Fruit fly (Drosophila melanogaster) whole organism, embryonic: ENCODE data around the gene Pdh.

Source experiments
- Abd-B ChIP-seq: fragments of 200-800 bp; sonication (Bioruptor generic); optimal IDR thresholded peaks from 2 replicates; lab custom pipeline; 2018; ENCODE audit warnings: missing biosample characterization, mild to moderate bottlenecking, missing genetic modification characterization, moderate library complexity
- B-H2 ChIP-seq: fragments of 200-800 bp; sonication (Bioruptor generic); optimal IDR thresholded peaks from 2 replicates; lab custom pipeline; 2018; ENCODE audit warnings: missing biosample characterization, mild to moderate bottlenecking, missing genetic modification characterization
- Blimp-1 ChIP-seq: fragments of 200-800 bp; sonication (Bioruptor generic); optimal IDR thresholded peaks from 3 replicates; lab custom pipeline; 2018; ENCODE audit warnings: missing biosample characterization, missing genetic modification characterization, mild to moderate bottlenecking, moderate library complexity, missing genetic modification reagents
- CG10431 ChIP-seq: fragments of 200-800 bp; sonication (Bioruptor generic); optimal IDR thresholded peaks from 3 replicates; lab custom pipeline; 2018; ENCODE audit warnings: missing biosample characterization, mild to moderate bottlenecking, missing genetic modification characterization
- CG12236 ChIP-seq: fragments of 200-800 bp; sonication (Bioruptor generic); optimal IDR thresholded peaks from 2 replicates; lab custom pipeline; 2016; ENCODE audit warnings: missing biosample characterization, missing genetic modification characterization
- CG12942 ChIP-seq: fragments of 200-800 bp; sonication (Bioruptor generic); optimal IDR thresholded peaks from 3 replicates; lab custom pipeline; 2016; ENCODE audit warnings: missing biosample characterization, missing genetic modification characterization
- CG13287 ChIP-seq: fragments of 200-800 bp; sonication (Bioruptor generic); IDR thresholded peaks from 2 replicates; pipeline ENCODE4 v1.3.6; 2022; ENCODE audit warnings: missing biosample characterization, missing genetic modification characterization; ENCODE audit not compliant: partially characterized antibody
- CG15696 ChIP-seq: fragments of 200-800 bp; sonication (Bioruptor generic); optimal IDR thresholded peaks from 2 replicates; lab custom pipeline; 2019; ENCODE audit warnings: missing biosample characterization, mild to moderate bottlenecking, missing genetic modification characterization, moderate library complexity
- CG18476 ChIP-seq: fragments of 200-800 bp; sonication (Bioruptor generic); optimal IDR thresholded peaks from 2 replicates; lab custom pipeline; 2016; ENCODE audit warnings: missing biosample characterization, mild to moderate bottlenecking, missing genetic modification characterization
- CG5245 ChIP-seq: fragments of 200-800 bp; sonication (Bioruptor generic); optimal IDR thresholded peaks from 3 replicates; lab custom pipeline; 2016; ENCODE audit warnings: missing biosample characterization, missing genetic modification characterization
- CG6175 ChIP-seq: fragments of 200-800 bp; sonication (Bioruptor generic); IDR thresholded peaks from 3 replicates; pipeline ENCODE4 v1.3.6; 2022; ENCODE audit warnings: missing biosample characterization, missing genetic modification characterization
- CG6683 ChIP-seq: fragments of 200-800 bp; sonication (Bioruptor generic); optimal IDR thresholded peaks from 2 replicates; lab custom pipeline; 2017; ENCODE audit warnings: missing biosample characterization, mild to moderate bottlenecking, missing genetic modification characterization, missing genetic modification reagents
- CG6813 ChIP-seq: fragments of 200-800 bp; sonication (Bioruptor generic); optimal IDR thresholded peaks from 2 replicates; lab custom pipeline; 2017; ENCODE audit warnings: missing biosample characterization, missing genetic modification characterization, mild to moderate bottlenecking, moderate library complexity, missing genetic modification reagents
- CG9437 ChIP-seq: fragments of 200-800 bp; sonication (Bioruptor generic); optimal IDR thresholded peaks from 2 replicates; lab custom pipeline; 2018; ENCODE audit warnings: missing biosample characterization, mild to moderate bottlenecking, missing genetic modification characterization
- D19A ChIP-seq: fragments of 200-800 bp; optimal IDR thresholded peaks from 3 replicates; lab custom pipeline; 2019; ENCODE audit warnings: missing biosample characterization, mild to moderate bottlenecking, missing genetic modification characterization, moderate library complexity
- Drgx ChIP-seq: fragments of 200-800 bp; sonication (Bioruptor generic); IDR thresholded peaks from 2 replicates; pipeline ENCODE4 v1.3.6; 2022; ENCODE audit warnings: missing biosample characterization, missing genetic modification characterization
- Eip74EF ChIP-seq, 2 experiments: fragments of 200-800 bp in 1 of 2; fragments of >200 bp in 1 of 2; sonication (Bioruptor generic) in 1 of 2; optimal IDR thresholded peaks; 2 replicates each; lab custom pipeline; 2017 to 2019; ENCODE audit warnings: missing biosample characterization in 2 of 2, missing genetic modification characterization in 2 of 2, mild to moderate bottlenecking in 1 of 2, moderate library complexity in 1 of 2
- HLH3B ChIP-seq: fragments of 200-800 bp; sonication (Bioruptor generic); IDR thresholded peaks from 2 replicates; pipeline ENCODE4 v1.3.6; 2022; ENCODE audit warnings: missing biosample characterization, missing genetic modification characterization
- HLH54F ChIP-seq: fragments of 200-800 bp; sonication (Bioruptor generic); optimal IDR thresholded peaks from 3 replicates; lab custom pipeline; 2016; ENCODE audit warnings: missing biosample characterization, missing genetic modification characterization
- Hsf ChIP-seq: fragments of 200-800 bp; sonication (Bioruptor generic); optimal IDR thresholded peaks from 3 replicates; lab custom pipeline; 2016; ENCODE audit warnings: missing biosample characterization, missing genetic modification characterization
- Jarid2 ChIP-seq: fragments of 200-800 bp; sonication (Bioruptor generic); optimal IDR thresholded peaks from 3 replicates; lab custom pipeline; 2017; ENCODE audit warnings: mild to moderate bottlenecking, missing biosample characterization, missing genetic modification reagents, missing genetic modification characterization
- Oli ChIP-seq: fragments of 200-800 bp; sonication (Bioruptor generic); optimal IDR thresholded peaks from 2 replicates; lab custom pipeline; 2018; ENCODE audit warnings: missing biosample characterization, mild to moderate bottlenecking, missing genetic modification characterization, moderate library complexity
- Rx ChIP-seq: fragments of 200-800 bp; sonication (Bioruptor generic); IDR thresholded peaks from 2 replicates; pipeline ENCODE4 v1.3.6; 2022; ENCODE audit warnings: missing biosample characterization, missing genetic modification characterization
- Sin3A ChIP-seq: fragments of >200 bp; optimal IDR thresholded peaks from 2 replicates; lab custom pipeline; 2018
- Six4 ChIP-seq: fragments of 200-800 bp; sonication (Bioruptor generic); optimal IDR thresholded peaks from 2 replicates; lab custom pipeline; 2016; ENCODE audit warnings: missing biosample characterization, missing genetic modification characterization
- Sry-δ ChIP-seq: fragments of 200-800 bp; sonication (Bioruptor generic); optimal IDR thresholded peaks from 2 replicates; lab custom pipeline; 2016; ENCODE audit warnings: missing biosample characterization, missing genetic modification characterization
- Tbp ChIP-seq: fragments of >200 bp; optimal IDR thresholded peaks from 2 replicates; lab custom pipeline; 2018; ENCODE audit warnings: missing biosample characterization, missing genetic modification characterization
- Trl ChIP-seq, 3 experiments: fragments of >200 bp in 2 of 3; fragments of 200-800 bp in 1 of 3; sonication (Bioruptor generic) in 1 of 3; optimal IDR thresholded peaks; 2 replicates in 1 of 3; 3 replicates in 2 of 3; lab custom pipeline; 2016 to 2017; ENCODE audit warnings: missing biosample characterization in 1 of 3, missing genetic modification characterization in 1 of 3
- Xbp1 ChIP-seq: fragments of 200-800 bp; sonication (Bioruptor generic); optimal IDR thresholded peaks from 3 replicates; lab custom pipeline; 2016; ENCODE audit warnings: missing biosample characterization, mild to moderate bottlenecking, missing genetic modification characterization
- Xrp1 ChIP-seq: fragments of 200-800 bp; sonication (Bioruptor generic); IDR thresholded peaks from 2 replicates; pipeline ENCODE4 v1.3.6; 2022; ENCODE audit warnings: missing biosample characterization, missing genetic modification characterization
- ab ChIP-seq: fragments of 200-800 bp; sonication (Bioruptor generic); optimal IDR thresholded peaks from 2 replicates; lab custom pipeline; 2016; ENCODE audit warnings: missing biosample characterization, missing genetic modification characterization
- ase ChIP-seq: fragments of 200-800 bp; sonication (Bioruptor generic); IDR thresholded peaks from 3 replicates; pipeline ENCODE4 v1.3.6; 2022; ENCODE audit warnings: missing biosample characterization, missing genetic modification characterization
- ash1 ChIP-seq: fragments of 200-800 bp; sonication (Bioruptor generic); optimal IDR thresholded peaks from 2 replicates; lab custom pipeline; 2018; ENCODE audit warnings: missing biosample characterization, mild to moderate bottlenecking, missing genetic modification characterization
- caup ChIP-seq: fragments of 200-800 bp; sonication (Bioruptor generic); optimal IDR thresholded peaks from 3 replicates; lab custom pipeline; 2017; ENCODE audit warnings: missing biosample characterization, mild to moderate bottlenecking, missing genetic modification characterization, moderate library complexity; ENCODE audit not compliant: severe bottlenecking
- chif ChIP-seq, 2 experiments: fragments of 200-800 bp; sonication (Bioruptor generic); optimal IDR thresholded peaks; 3 replicates each; lab custom pipeline; 2016; ENCODE audit warnings: missing biosample characterization in 2 of 2, missing genetic modification characterization in 2 of 2
- chm ChIP-seq: fragments of 200-800 bp; sonication (Bioruptor generic); IDR thresholded peaks from 2 replicates; pipeline ENCODE4 v1.3.6; 2022; ENCODE audit warnings: missing biosample characterization, missing genetic modification characterization
- crc ChIP-seq: fragments of 200-800 bp; sonication (Bioruptor generic); optimal IDR thresholded peaks from 2 replicates; lab custom pipeline; 2016; ENCODE audit warnings: missing biosample characterization, missing genetic modification characterization
- disco-r ChIP-seq: fragments of 200-800 bp; sonication (Bioruptor generic); optimal IDR thresholded peaks from 2 replicates; lab custom pipeline; 2016; ENCODE audit warnings: missing biosample characterization, missing genetic modification characterization
- dpn ChIP-seq, 2 experiments: fragments of 200-800 bp; sonication (Bioruptor generic); optimal IDR thresholded peaks; 3 replicates each; lab custom pipeline; 2016; ENCODE audit warnings: missing biosample characterization in 2 of 2, missing genetic modification characterization in 2 of 2
- en ChIP-seq: fragments of 200-800 bp; sonication (Bioruptor generic); optimal IDR thresholded peaks from 2 replicates; lab custom pipeline; 2016; ENCODE audit warnings: missing biosample characterization, missing genetic modification characterization
- fd3F ChIP-seq: fragments of 200-800 bp; sonication (Bioruptor generic); optimal IDR thresholded peaks from 2 replicates; lab custom pipeline; 2018; ENCODE audit warnings: missing biosample characterization, mild to moderate bottlenecking, missing genetic modification characterization, moderate library complexity
- kay ChIP-seq: fragments of 200-800 bp; sonication (Bioruptor generic); optimal IDR thresholded peaks from 2 replicates; lab custom pipeline; 2016; ENCODE audit warnings: missing biosample characterization, missing genetic modification characterization
- nerfin-1 ChIP-seq: fragments of 200-800 bp; sonication (Bioruptor generic); optimal IDR thresholded peaks from 3 replicates; lab custom pipeline; 2019; ENCODE audit warnings: missing biosample characterization, mild to moderate bottlenecking, missing genetic modification characterization, moderate library complexity
- phol ChIP-seq: fragments of 200-800 bp; sonication (Bioruptor generic); optimal IDR thresholded peaks from 3 replicates; lab custom pipeline; 2018; ENCODE audit warnings: missing biosample characterization, mild to moderate bottlenecking, missing genetic modification characterization, moderate library complexity
- pnt ChIP-seq: fragments of 200-800 bp; sonication (Bioruptor generic); optimal IDR thresholded peaks from 3 replicates; lab custom pipeline; 2016; ENCODE audit warnings: missing biosample characterization, missing genetic modification characterization
- ranshi ChIP-seq: fragments of 200-800 bp; sonication (Bioruptor generic); IDR thresholded peaks from 2 replicates; pipeline ENCODE4 v1.3.6; 2022; ENCODE audit warnings: missing biosample characterization, missing genetic modification characterization
- sc ChIP-seq, 3 experiments: fragments of >200 bp in 2 of 3; fragments of 200-800 bp in 1 of 3; sonication (Bioruptor generic) in 1 of 3; optimal IDR thresholded peaks; 2 replicates in 2 of 3; 3 replicates in 1 of 3; lab custom pipeline; 2017; ENCODE audit warnings: mild to moderate bottlenecking in 1 of 3, missing biosample characterization in 1 of 3, missing genetic modification characterization in 1 of 3, missing genetic modification reagents in 1 of 3
- sisA ChIP-seq: fragments of 200-800 bp; sonication (Bioruptor generic); IDR thresholded peaks from 2 replicates; pipeline ENCODE4 v1.3.6; 2022; ENCODE audit warnings: missing biosample characterization, missing genetic modification characterization
- tx ChIP-seq: fragments of 200-800 bp; sonication (Bioruptor generic); optimal IDR thresholded peaks from 2 replicates; lab custom pipeline; 2016; ENCODE audit warnings: missing biosample characterization, missing genetic modification characterization
- zfh1 ChIP-seq: fragments of 200-800 bp; sonication (Bioruptor generic); IDR thresholded peaks from 3 replicates; pipeline ENCODE4 v1.3.6; 2022; ENCODE audit warnings: missing biosample characterization, missing genetic modification characterization

Gene Pdh

dm6 chr3L:16380770-16381169 is 26.7 kb upstream of the Pdh start (continued):
- peak; percentile 54 for TF ChIP-seq CG9437 (GFP tag; lab: Kevin White, UChicago)
- TF ChIP-seq Oli (tag; lab: Kevin White, UChicago): peak; percentile 72
- TF ChIP-seq Eip74EF (GFP tag; optimal IDR thresholded peaks at IDR 0.05; lab: Kevin White, UChicago): peak in 1 of 2 experiments; percentile 80
- 0 out of 2 replicates have a peak, but pooled peaks have one; percentile 21 for TF ChIP-seq ranshi (GFP tag; lab: Robert Waterston, UW)
- no peak for TF ChIP-seq sc (optimal IDR thresholded peaks at IDR 0.05; lab: Kevin White, UChicago)
- TF ChIP-seq sc (GFP tag; optimal IDR thresholded peaks at IDR 0.05; lab: Kevin White, UChicago): no peak
- TF ChIP-seq CG6813 (GFP tag; lab: Kevin White, UChicago): peak; percentile 31
- TF ChIP-seq kay (GFP tag; lab: Kevin White, UChicago): peak; percentile 25
- TF ChIP-seq Trl (optimal IDR thresholded peaks at IDR 0.05; lab: Kevin White, UChicago): no peak
- peak; percentile 60 for TF ChIP-seq Trl (GFP tag; optimal IDR thresholded peaks at IDR 0.05; lab: Kevin White, UChicago)
- TF ChIP-seq Sin3A: no peak
- peak; percentile 51; the same call in 1 of the 2 replicates for TF ChIP-seq Xrp1 (GFP tag; lab: Robert Waterston, UW)
- TF ChIP-seq ase (GFP tag; lab: Robert Waterston, UW): no peak; the same call in 2 of the 3 replicates
- peak; percentile 49 for TF ChIP-seq nerfin-1 (tag; lab: Kevin White, UChicago)
- TF ChIP-seq Abd-B (GFP tag; lab: Kevin White, UChicago): peak; percentile 21
- peak; percentile 73 for TF ChIP-seq Blimp-1 (GFP tag; lab: Kevin White, UChicago)
- TF ChIP-seq Six4 (GFP tag; lab: Kevin White, UChicago): peak; percentile 65
- TF ChIP-seq Jarid2 (GFP tag; lab: Kevin White, UChicago): peak; percentile 14
- TF ChIP-seq Drgx (GFP tag; lab: Robert Waterston, UW): no peak
- peak; percentile 75 for TF ChIP-seq CG15696 (tag; lab: Kevin White, UChicago)
- TF ChIP-seq B-H2 (GFP tag; lab: Kevin White, UChicago): peak; percentile 62
- TF ChIP-seq Xbp1 (GFP tag; lab: Kevin White, UChicago): peak; percentile 71
- no peak for TF ChIP-seq ash1
- no peak for TF ChIP-seq Tbp (GFP tag; lab: Kevin White, UChicago)
- no peak for TF ChIP-seq CG6175
- peak; percentile 12 for TF ChIP-seq crc (GFP tag; lab: Kevin White, UChicago)
- TF ChIP-seq CG12236 (GFP tag; lab: Kevin White, UChicago): no peak
- TF ChIP-seq CG13287 (GFP tag; lab: Robert Waterston, UW): no peak
- no peak for TF ChIP-seq CG10431 (GFP tag; lab: Kevin White, UChicago)
- TF ChIP-seq Sry-δ (GFP tag; lab: Kevin White, UChicago): no peak
- peak; percentile 28 for TF ChIP-seq CG6683
- peak; percentile 64 for TF ChIP-seq fd3F (GFP tag; lab: Kevin White, UChicago)
- TF ChIP-seq zfh1 (GFP tag; lab: Robert Waterston, UW): peak; percentile 62; the same call in 2 of the 3 replicates
- TF ChIP-seq CG12942 (GFP tag; lab: Kevin White, UChicago): peak; percentile 42
- TF ChIP-seq en (GFP tag; lab: Kevin White, UChicago): peak; percentile 21
- TF ChIP-seq dpn (GFP tag; optimal IDR thresholded peaks at IDR 0.05; lab: Kevin White, UChicago): peak; percentile 62 to 65
- TF ChIP-seq CG5245 (GFP tag; lab: Kevin White, UChicago): peak; percentile 49
- TF ChIP-seq ab (GFP tag; lab: Kevin White, UChicago): peak; percentile 59
- peak; percentile 72 for TF ChIP-seq caup (GFP tag; lab: Kevin White, UChicago)
- TF ChIP-seq HLH54F (GFP tag; lab: Kevin White, UChicago): peak; percentile 58
- TF ChIP-seq sisA (GFP tag; lab: Robert Waterston, UW): peak; percentile 70
- peak; percentile 60 for TF ChIP-seq HLH3B (GFP tag; lab: Robert Waterston, UW)
- peak; percentile 63 for TF ChIP-seq pnt (GFP tag; lab: Kevin White, UChicago)
- TF ChIP-seq chm (GFP tag; lab: Robert Waterston, UW): peak; percentile 14; the same call in 1 of the 2 replicates
- peak; percentile 60 for TF ChIP-seq D19A (tag; lab: Kevin White, UChicago)
- peak; percentile 32 to 62 for TF ChIP-seq chif (GFP tag; optimal IDR thresholded peaks at IDR 0.05; lab: Kevin White, UChicago)
- TF ChIP-seq CG18476 (GFP tag; lab: Kevin White, UChicago): peak; percentile 1
- peak; percentile 61 for TF ChIP-seq phol (tag; lab: Kevin White, UChicago)
- peak; percentile 21 for TF ChIP-seq disco-r (GFP tag; lab: Kevin White, UChicago)
- TF ChIP-seq tx: peak; percentile 50
- no peak for TF ChIP-seq Rx (GFP tag; lab: Robert Waterston, UW)
- peak; percentile 70 for TF ChIP-seq Hsf
